Worm (Caenorhabditis elegans) whole organism, L1 larva: ENCODE results near the gene pro-1.

Experiments
- C04F5.9 ChIP-seq: sonication (generic microtip); optimal IDR thresholded peaks from 2 replicates; lab custom pipeline; 2016; ENCODE audit warnings: missing genetic modification characterization, missing compliant biosample characterization
- F16B12.6 ChIP-seq: fragments of 150-350 bp; optimal IDR thresholded peaks from 2 replicates; lab custom pipeline; 2014; ENCODE audit warnings: missing biosample characterization, missing genetic modification characterization
- alr-1 ChIP-seq: fragments of 200-800 bp; sonication (Bioruptor generic); optimal IDR thresholded peaks from 2 replicates; lab custom pipeline; 2018; ENCODE audit warnings: borderline replicate concordance, mild to moderate bottlenecking, missing genetic modification characterization, missing compliant biosample characterization
- aly-2 ChIP-seq: fragments of 150-350 bp; optimal IDR thresholded peaks from 2 replicates; lab custom pipeline; 2014; ENCODE audit warnings: missing biosample characterization, missing genetic modification characterization
- ama-1 ChIP-seq: fragments of 150-350 bp; optimal IDR thresholded peaks from 2 replicates; lab custom pipeline; 2014
- ceh-63 ChIP-seq: fragments of 200-800 bp; sonication (Bioruptor generic); optimal IDR thresholded peaks from 2 replicates; lab custom pipeline; 2018; ENCODE audit warnings: mild to moderate bottlenecking, missing genetic modification characterization, missing compliant biosample characterization
- ceh-88 ChIP-seq: fragments of 200-800 bp; sonication (Bioruptor generic); IDR thresholded peaks from 2 replicates; pipeline ENCODE4 v1.3.6; 2022; ENCODE audit warnings: missing genetic modification characterization, missing compliant biosample characterization
- dpl-1 ChIP-seq, 3 experiments: fragments of 150-350 bp in 2 of 3; sonication (generic microtip) in 1 of 3; optimal IDR thresholded peaks; 2 replicates each; lab custom pipeline; 2014 to 2017; ENCODE audit warnings: missing biosample characterization in 3 of 3, missing genetic modification characterization in 3 of 3, missing genetic modification reagents in 3 of 3
- dsc-1 ChIP-seq: sonication (generic microtip); optimal IDR thresholded peaks from 2 replicates; lab custom pipeline; 2016; ENCODE audit warnings: mild to moderate bottlenecking, missing genetic modification characterization, missing compliant biosample characterization
- efl-1 ChIP-seq, 4 experiments: fragments of 150-350 bp; optimal IDR thresholded peaks in 3 of 4; peaks in 1 of 4; 1 replicate in 1 of 4; 2 replicates in 3 of 4; lab custom pipeline; 2014; ENCODE audit warnings: missing biosample characterization in 2 of 4, missing genetic modification characterization in 2 of 4, missing genetic modification reagents in 2 of 4
- efl-3 ChIP-seq: fragments of 200-800 bp; sonication (Bioruptor generic); optimal IDR thresholded peaks from 2 replicates; lab custom pipeline; 2018; ENCODE audit warnings: mild to moderate bottlenecking, missing genetic modification characterization, missing compliant biosample characterization
- egl-13 ChIP-seq: sonication (generic microtip); optimal IDR thresholded peaks from 2 replicates; lab custom pipeline; 2016; ENCODE audit warnings: missing genotype, missing genetic modification reagents, missing genetic modification characterization, missing compliant biosample characterization
- egl-27 ChIP-seq, 2 experiments: fragments of 150-350 bp in 1 of 2; sonication (generic microtip); optimal IDR thresholded peaks; 3 replicates each; lab custom pipeline; 2017 to 2018; ENCODE audit warnings: missing biosample characterization in 2 of 2, missing genetic modification characterization in 2 of 2, missing genetic modification reagents in 2 of 2
- elt-3 ChIP-seq, 6 experiments: fragments of 150-350 bp in 1 of 6; sonication (generic microtip); optimal IDR thresholded peaks; 2 replicates each; lab custom pipeline; 2017 to 2018; ENCODE audit warnings: missing biosample characterization in 6 of 6, missing genetic modification characterization in 6 of 6, inconsistent platforms in 1 of 6
- fkh-10 ChIP-seq: sonication (generic microtip); optimal IDR thresholded peaks from 2 replicates; lab custom pipeline; 2017; ENCODE audit warnings: missing biosample characterization, missing genetic modification reagents, missing genetic modification characterization
- fkh-8 ChIP-seq: sonication (generic microtip); optimal IDR thresholded peaks from 2 replicates; lab custom pipeline; 2016; ENCODE audit warnings: mild to moderate bottlenecking, missing genetic modification characterization, missing compliant biosample characterization
- hpl-2 ChIP-seq: fragments of 150-350 bp; optimal IDR thresholded peaks from 2 replicates; lab custom pipeline; 2014; ENCODE audit warnings: missing biosample characterization, missing genetic modification reagents, missing genetic modification characterization
- irx-1 ChIP-seq: sonication (generic microtip); optimal IDR thresholded peaks from 2 replicates; lab custom pipeline; 2016; ENCODE audit warnings: missing genetic modification characterization, missing compliant biosample characterization
- isw-1 ChIP-seq: fragments of 200-800 bp; sonication (Bioruptor generic); IDR thresholded peaks from 2 replicates; pipeline ENCODE4 v1.3.6; 2022; ENCODE audit warnings: missing genetic modification characterization, missing compliant biosample characterization
- lin-35 ChIP-seq, 2 experiments: fragments of 150-350 bp; optimal IDR thresholded peaks; 2 replicates each; lab custom pipeline; 2014; ENCODE audit warnings: missing biosample characterization in 2 of 2, missing genetic modification characterization in 2 of 2, missing genetic modification reagents in 2 of 2
- lsy-2 ChIP-seq, 2 experiments: fragments of 150-350 bp; optimal IDR thresholded peaks; 2 replicates each; lab custom pipeline; 2014; ENCODE audit warnings: missing biosample characterization in 2 of 2, missing genetic modification characterization in 2 of 2
- mab-9 ChIP-seq: fragments of 200-800 bp; sonication (Bioruptor generic); IDR thresholded peaks from 2 replicates; pipeline ENCODE4 v1.3.6; 2022; ENCODE audit warnings: missing genetic modification reagents, missing genetic modification characterization, missing compliant biosample characterization
- mef-2 ChIP-seq: fragments of 150-350 bp; optimal IDR thresholded peaks from 2 replicates; lab custom pipeline; 2014; ENCODE audit warnings: missing biosample characterization, missing genetic modification characterization
- nhr-19 ChIP-seq: fragments of 200-800 bp; sonication (Bioruptor generic); conservative IDR thresholded peaks from 2 replicates; pipeline ENCODE4 v1.3.6; 2022; ENCODE audit warnings: missing genetic modification characterization, missing compliant biosample characterization
- nhr-20 ChIP-seq: sonication (generic microtip); optimal IDR thresholded peaks from 2 replicates; lab custom pipeline; 2016; ENCODE audit warnings: mild to moderate bottlenecking, missing genetic modification characterization, missing compliant biosample characterization
- nhr-47 ChIP-seq: sonication (generic microtip); optimal IDR thresholded peaks from 2 replicates; lab custom pipeline; 2016; ENCODE audit warnings: mild to moderate bottlenecking, missing genetic modification characterization, moderate library complexity, missing compliant biosample characterization
- nhr-71 ChIP-seq: sonication (generic microtip); optimal IDR thresholded peaks from 2 replicates; lab custom pipeline; 2016; ENCODE audit warnings: mild to moderate bottlenecking, missing genetic modification characterization, moderate library complexity, missing compliant biosample characterization
- nhr-85 ChIP-seq: sonication (generic microtip); peaks from one replicate; lab custom pipeline; 2016; ENCODE audit warnings: missing genetic modification characterization, inconsistent platforms, missing compliant biosample characterization
- nhr-90 ChIP-seq: sonication (generic microtip); optimal IDR thresholded peaks from 2 replicates; lab custom pipeline; 2016; ENCODE audit warnings: mild to moderate bottlenecking, missing genetic modification characterization, missing compliant biosample characterization; ENCODE audit not compliant: poor library complexity
- pqm-1 ChIP-seq: sonication (generic microtip); optimal IDR thresholded peaks from 3 replicates; lab custom pipeline; 2017; ENCODE audit warnings: missing biosample characterization, missing genetic modification characterization
- rnt-1 ChIP-seq: sonication (generic microtip); optimal IDR thresholded peaks from 2 replicates; lab custom pipeline; 2016; ENCODE audit warnings: mild to moderate bottlenecking, missing genetic modification characterization, moderate library complexity, missing compliant biosample characterization
- snu-23 ChIP-seq: sonication (generic microtip); optimal IDR thresholded peaks from 2 replicates; lab custom pipeline; 2016; ENCODE audit warnings: missing genetic modification characterization, missing compliant biosample characterization
- sptf-1 ChIP-seq: fragments of 150-350 bp; optimal IDR thresholded peaks from 2 replicates; lab custom pipeline; 2014; ENCODE audit warnings: missing biosample characterization, missing genetic modification characterization
- unc-130 ChIP-seq: fragments of 150-350 bp; optimal IDR thresholded peaks from 2 replicates; lab custom pipeline; 2017; ENCODE audit warnings: missing biosample characterization, missing genetic modification characterization, inconsistent platforms
- unc-30 ChIP-seq: sonication (generic microtip); optimal IDR thresholded peaks from 2 replicates; lab custom pipeline; 2017; ENCODE audit warnings: missing biosample characterization, missing genetic modification characterization
- unc-62 ChIP-seq: fragments of 150-350 bp; optimal IDR thresholded peaks from 2 replicates; lab custom pipeline; 2014; ENCODE audit warnings: missing biosample characterization, missing genetic modification reagents, missing genetic modification characterization
- unc-86 ChIP-seq: sonication (generic microtip); optimal IDR thresholded peaks from 2 replicates; lab custom pipeline; 2016; ENCODE audit warnings: missing genetic modification characterization, missing compliant biosample characterization

pro-1 gene

ce11 chrII:10545924-10546783 is 4.4 kb upstream of the pro-1 start:
- no peak for TF ChIP-seq unc-62 (GFP tag; lab: Kevin White, UChicago)
- peak; percentile 0 for TF ChIP-seq dsc-1
- TF ChIP-seq efl-1 (optimal IDR thresholded peaks at IDR 0.05; lab: Kevin White, UChicago), result no peak
- peak in 1 of 2 experiments; percentile 70 for TF ChIP-seq efl-1 (GFP tag; optimal IDR thresholded peaks at IDR 0.05 in 1 of 2; lab: Kevin White, UChicago)
- no peak for TF ChIP-seq aly-2 (tag; lab: Kevin White, UChicago)
- peak; percentile 9 for TF ChIP-seq snu-23 (GFP tag; lab: Kevin White, UChicago)
- TF ChIP-seq fkh-8 (tag; lab: Kevin White, UChicago), result peak; percentile 36
- TF ChIP-seq nhr-47, result peak; percentile 13
- peak; percentile 9 for TF ChIP-seq ama-1 (lab: Kevin White, UChicago)

ce11 chrII:10545213-10545612 is 3.4 kb upstream of the pro-1 start:
- no peak for TF ChIP-seq pqm-1 (tag; lab: Kevin White, UChicago)
- no peak for TF ChIP-seq unc-30 (tag; lab: Kevin White, UChicago)
- no peak for TF ChIP-seq hpl-2
- no peak for TF ChIP-seq isw-1 (GFP tag; lab: Robert Waterston, UW)
- TF ChIP-seq lin-35 (GFP tag; optimal IDR thresholded peaks at IDR 0.05; lab: Kevin White, UChicago), result peak in 1 of 2 experiments; percentile 23
- TF ChIP-seq lsy-2 (tag; optimal IDR thresholded peaks at IDR 0.05; lab: Kevin White, UChicago), result no peak
- peak; percentile 60 for TF ChIP-seq ama-1 (lab: Kevin White, UChicago)
- TF ChIP-seq efl-3 (GFP tag; lab: Kevin White, UChicago), result no peak
- TF ChIP-seq aly-2 (tag; lab: Kevin White, UChicago), result peak; percentile 7
- no peak for TF ChIP-seq dpl-1 (GFP tag; optimal IDR thresholded peaks at IDR 0.05; lab: Kevin White, UChicago)
- no peak for TF ChIP-seq elt-3 (tag; optimal IDR thresholded peaks at IDR 0.05; lab: Kevin White, UChicago)
- peak; percentile 21 for TF ChIP-seq rnt-1 (tag; lab: Kevin White, UChicago)
- TF ChIP-seq sptf-1 (tag; lab: Kevin White, UChicago), result no peak
- TF ChIP-seq nhr-20 (tag; lab: Kevin White, UChicago), result no peak
- no peak for TF ChIP-seq nhr-19 (GFP tag; lab: Robert Waterston, UW)
- TF ChIP-seq nhr-90 (tag; lab: Kevin White, UChicago), result peak; percentile 4
- TF ChIP-seq snu-23 (GFP tag; lab: Kevin White, UChicago), result no peak
- no peak for TF ChIP-seq nhr-71 (tag; lab: Kevin White, UChicago)
- no peak for TF ChIP-seq alr-1 (tag; lab: Kevin White, UChicago)
- TF ChIP-seq ceh-63, result no peak
- peak; percentile 9 for TF ChIP-seq irx-1
- no peak for TF ChIP-seq unc-130 (tag; lab: Kevin White, UChicago)
- TF ChIP-seq efl-1 (optimal IDR thresholded peaks at IDR 0.05; lab: Kevin White, UChicago), result no peak
- TF ChIP-seq efl-1 (GFP tag; optimal IDR thresholded peaks at IDR 0.05 in 1 of 2; lab: Kevin White, UChicago), result peak in 1 of 2 experiments; percentile 87
- TF ChIP-seq mab-9 (GFP tag; lab: Robert Waterston, UW), result no peak
- no peak for TF ChIP-seq egl-27 (tag; optimal IDR thresholded peaks at IDR 0.05; lab: Kevin White, UChicago)
- TF ChIP-seq, all 84 proteins: peak for 7

- no peak for TF ChIP-seq unc-86 (tag; lab: Kevin White, UChicago)
- no peak for TF ChIP-seq F16B12.6 (tag; lab: Kevin White, UChicago)
- TF ChIP-seq nhr-85 (tag; lab: Kevin White, UChicago), result peak; percentile 33
- no peak for TF ChIP-seq fkh-10 (GFP tag; lab: Kevin White, UChicago)
- TF ChIP-seq C04F5.9 (tag; lab: Kevin White, UChicago), result no peak
- TF ChIP-seq ama-1 (lab: Kevin White, UChicago), result peak; percentile 7
- TF ChIP-seq mef-2, result no peak
- TF ChIP-seq ceh-88 (GFP tag; lab: Robert Waterston, UW), result no peak
- TF ChIP-seq egl-13, result no peak
- TF ChIP-seq nhr-19 (GFP tag; lab: Robert Waterston, UW), result no peak
- no peak for TF ChIP-seq aly-2 (tag; lab: Kevin White, UChicago)
Measured at ce11 chrII:10544374-10544908, 2.6 kb upstream of the pro-1 start.
